Worm (Caenorhabditis elegans) whole organism, young adult: Measurements from ENCODE around the gene lact-5.
"Not testable (repeated sequence)": the region's sequence is repeated elsewhere in the genome, so short reads cannot be mapped to it uniquely, and the experiment has no call there.

Source experiments
- C17E4.6 ChIP-seq: fragments of 200-800 bp; sonication (Bioruptor generic); IDR thresholded peaks from 2 replicates; pipeline ENCODE4 v1.3.6; 2022; ENCODE audit warnings: missing genetic modification reagents, missing genetic modification characterization, missing compliant biosample characterization
- D2030.7 ChIP-seq: fragments of 200-800 bp; sonication (Bioruptor generic); IDR thresholded peaks from 2 replicates; pipeline ENCODE4 v1.3.6; 2022; ENCODE audit warnings: missing genetic modification reagents, missing genetic modification characterization, missing compliant biosample characterization
- F10E7.11 ChIP-seq: sonication (generic microtip); optimal IDR thresholded peaks from 2 replicates; lab custom pipeline; 2017; ENCODE audit warnings: mild to moderate bottlenecking, missing genetic modification characterization, moderate library complexity, missing compliant biosample characterization
- F39B2.1 ChIP-seq: fragments of 200-800 bp; sonication (Bioruptor generic); IDR thresholded peaks from 2 replicates; pipeline ENCODE4 v1.3.6; 2022; ENCODE audit warnings: missing genetic modification reagents, missing genetic modification characterization, missing compliant biosample characterization
- T26A5.8 ChIP-seq: sonication (generic microtip); optimal IDR thresholded peaks from 2 replicates; lab custom pipeline; 2016; ENCODE audit warnings: missing genetic modification characterization, missing compliant biosample characterization
- Y53G8AR.9 ChIP-seq: fragments of 200-800 bp; sonication (Bioruptor generic); conservative IDR thresholded peaks from 2 replicates; pipeline ENCODE4 v1.3.6; 2022; ENCODE audit warnings: missing genetic modification reagents, missing genetic modification characterization, missing compliant biosample characterization
- akir-1 ChIP-seq: fragments of 200-800 bp; sonication (Bioruptor generic); optimal IDR thresholded peaks from 2 replicates; lab custom pipeline; 2018; ENCODE audit warnings: mild to moderate bottlenecking, missing genetic modification characterization, moderate library complexity, missing compliant biosample characterization
- ama-1 ChIP-seq, 3 experiments: fragments of 150-350 bp in 1 of 3; sonication (generic microtip) in 2 of 3; optimal IDR thresholded peaks; 2 replicates each; lab custom pipeline; 2014 to 2018; ENCODE audit warnings: missing biosample characterization in 2 of 3, missing genetic modification characterization in 2 of 3, missing genetic modification reagents in 2 of 3
- aptf-2 ChIP-seq: fragments of 200-800 bp; sonication (Bioruptor generic); conservative IDR thresholded peaks from 2 replicates; pipeline ENCODE4 v1.3.6; 2022; ENCODE audit warnings: missing genetic modification reagents, missing genetic modification characterization, missing compliant biosample characterization
- attf-3 ChIP-seq: fragments of 200-800 bp; sonication (Bioruptor generic); conservative IDR thresholded peaks from 2 replicates; pipeline ENCODE4 v1.3.6; 2022; ENCODE audit warnings: missing genetic modification reagents, missing genetic modification characterization, missing compliant biosample characterization
- ceh-27 ChIP-seq: fragments of 200-800 bp; sonication (Bioruptor generic); optimal IDR thresholded peaks from 2 replicates; lab custom pipeline; 2018; ENCODE audit warnings: mild to moderate bottlenecking, missing genetic modification characterization, moderate library complexity, missing compliant biosample characterization
- dpff-1 ChIP-seq: sonication (generic microtip); optimal IDR thresholded peaks from 2 replicates; lab custom pipeline; 2017; ENCODE audit warnings: mild to moderate bottlenecking, missing genetic modification characterization, missing compliant biosample characterization
- ets-4 ChIP-seq: fragments of 200-800 bp; sonication (Bioruptor generic); optimal IDR thresholded peaks from 2 replicates; lab custom pipeline; 2018; ENCODE audit warnings: mild to moderate bottlenecking, missing genetic modification characterization, missing compliant biosample characterization
- gei-17 ChIP-seq: fragments of 200-800 bp; sonication (Bioruptor generic); optimal IDR thresholded peaks from 2 replicates; lab custom pipeline; 2018; ENCODE audit warnings: mild to moderate bottlenecking, missing genetic modification characterization, missing compliant biosample characterization
- hmg-1.2 ChIP-seq: fragments of 200-800 bp; sonication (Bioruptor generic); IDR thresholded peaks from 2 replicates; pipeline ENCODE4 v1.3.6; 2022; ENCODE audit warnings: missing genetic modification reagents, missing genetic modification characterization, missing compliant biosample characterization
- hrde-1 ChIP-seq: sonication (generic microtip); optimal IDR thresholded peaks from 2 replicates; lab custom pipeline; 2016; ENCODE audit warnings: missing genetic modification characterization, mild to moderate bottlenecking, missing compliant biosample characterization, moderate library complexity, missing genotype, missing genetic modification reagents, borderline replicate concordance
- let-607 ChIP-seq, 2 experiments: fragments of 200-800 bp in 1 of 2; sonication (Bioruptor generic) in 1 of 2; sonication (generic microtip) in 1 of 2; optimal IDR thresholded peaks; 2 replicates each; lab custom pipeline; 2016 to 2018; ENCODE audit warnings: mild to moderate bottlenecking in 2 of 2, missing compliant biosample characterization in 2 of 2, missing genetic modification characterization in 2 of 2, moderate library complexity in 2 of 2, missing genotype in 1 of 2
- madf-10 ChIP-seq: sonication (generic microtip); optimal IDR thresholded peaks from 2 replicates; lab custom pipeline; 2016; ENCODE audit warnings: mild to moderate bottlenecking, missing genetic modification characterization, missing compliant biosample characterization
- mel-28 ChIP-seq: sonication (generic microtip); optimal IDR thresholded peaks from 2 replicates; lab custom pipeline; 2016; ENCODE audit warnings: borderline replicate concordance, mild to moderate bottlenecking, missing genetic modification characterization, missing compliant biosample characterization
- nhr-179 ChIP-seq: sonication (generic microtip); optimal IDR thresholded peaks from 2 replicates; lab custom pipeline; 2016; ENCODE audit warnings: mild to moderate bottlenecking, missing genetic modification characterization, missing compliant biosample characterization
- pbrm-1 ChIP-seq: fragments of 200-800 bp; sonication (Bioruptor generic); IDR thresholded peaks from 2 replicates; pipeline ENCODE4 v1.3.6; 2022; ENCODE audit warnings: missing genetic modification reagents, missing genetic modification characterization, missing compliant biosample characterization
- snpc-1.3 ChIP-seq: sonication (generic microtip); optimal IDR thresholded peaks from 2 replicates; lab custom pipeline; 2017; ENCODE audit warnings: missing genetic modification characterization, mild to moderate bottlenecking, missing compliant biosample characterization, antibody characterized with exemption, moderate library complexity, missing genotype, missing genetic modification reagents; ENCODE audit not compliant: insufficient read depth
- tbp1 ChIP-seq: fragments of 200-800 bp; sonication (Bioruptor generic); optimal IDR thresholded peaks from 2 replicates; lab custom pipeline; 2018; ENCODE audit warnings: mild to moderate bottlenecking, missing genetic modification characterization, missing compliant biosample characterization
- unc-130 ChIP-seq: sonication (generic microtip); optimal IDR thresholded peaks from 2 replicates; lab custom pipeline; 2016; ENCODE audit warnings: missing genetic modification reagents, missing genetic modification characterization, missing compliant biosample characterization
- zfh-2 ChIP-seq: fragments of 200-800 bp; sonication (Bioruptor generic); conservative IDR thresholded peaks from 2 replicates; pipeline ENCODE4 v1.3.6; 2022; ENCODE audit warnings: missing genetic modification reagents, missing genetic modification characterization, missing compliant biosample characterization
- zim-3 ChIP-seq: sonication (generic microtip); optimal IDR thresholded peaks from 2 replicates; lab custom pipeline; 2017; ENCODE audit warnings: mild to moderate bottlenecking, missing genetic modification characterization, moderate library complexity, missing compliant biosample characterization
- ztf-22 ChIP-seq: fragments of 200-800 bp; sonication (Bioruptor generic); optimal IDR thresholded peaks from 2 replicates; lab custom pipeline; 2018; ENCODE audit warnings: mild to moderate bottlenecking, missing genetic modification characterization, moderate library complexity, missing compliant biosample characterization
- ztf-3 ChIP-seq: fragments of 200-800 bp; sonication (Bioruptor generic); optimal IDR thresholded peaks from 2 replicates; lab custom pipeline; 2018; ENCODE audit warnings: mild to moderate bottlenecking, missing genetic modification characterization, missing compliant biosample characterization

lact-5 gene

DNA sequence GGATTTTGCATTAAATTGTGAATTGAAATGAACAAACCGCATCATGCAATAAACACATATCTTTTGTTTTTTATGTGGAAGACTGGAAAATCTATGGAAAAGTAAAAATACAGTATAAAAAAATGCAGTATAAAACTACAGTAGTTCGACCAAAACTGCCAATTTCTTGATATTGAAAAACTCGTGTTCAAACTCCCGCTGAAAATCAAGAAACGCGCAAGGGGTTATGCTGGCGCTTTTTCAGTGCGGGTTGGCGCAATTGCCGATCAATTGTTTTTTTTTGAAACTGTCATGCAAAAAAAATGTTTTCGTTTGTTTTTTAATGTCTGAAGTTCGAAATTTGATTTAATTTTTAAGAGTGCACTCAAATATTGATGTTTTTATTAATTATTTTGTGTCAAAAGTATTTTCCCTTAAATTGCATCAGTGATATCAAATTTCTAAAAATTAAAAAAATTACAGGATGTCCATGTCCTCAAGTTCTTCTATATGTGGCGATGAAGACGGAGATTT is 30.1 kb upstream of the lact-5 start, which contains the start of gene dnj-9 (continued):
- TF ChIP-seq C17E4.6 (peak; percentile 88), ceh-27 (peak; percentile 83)
- TF ChIP-seq, all 124 proteins: peak for 82

DNA sequence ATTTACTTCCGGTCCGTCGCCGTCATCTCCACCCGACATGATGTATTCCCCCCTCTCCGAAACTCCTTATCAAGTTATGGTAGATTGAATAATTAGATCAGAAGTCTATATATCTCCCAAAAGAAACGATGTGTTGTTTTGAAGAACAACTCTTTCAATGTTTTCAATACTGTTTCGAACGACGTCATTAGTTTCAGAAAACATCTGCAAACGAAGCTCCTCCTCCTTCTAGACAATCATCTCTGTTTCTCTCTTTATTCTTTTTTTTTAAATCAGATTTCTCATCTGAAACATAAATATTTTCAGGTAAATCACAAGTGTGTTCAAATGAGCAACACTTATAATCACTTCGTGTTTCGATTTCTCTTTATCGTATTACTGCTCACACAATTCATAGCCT is 28.3 kb upstream of the lact-5 start, which contains the start of gene T23B7.3:
T23B7.3 (plus strand) TSS at position 301 of the 400 bp plus-strand sequence.
- TF ChIP-seq ets-4 (GFP tag; lab: Kevin White, UChicago) = no peak
- TF ChIP-seq zim-3 = no peak
- TF ChIP-seq Y53G8AR.9 = no peak
- no peak for TF ChIP-seq attf-3 (GFP tag; lab: Robert Waterston, UW)
- TF ChIP-seq F10E7.11 = no peak
- TF ChIP-seq snpc-1.3 (tag; lab: Kevin White, UChicago) = no peak
- no peak for TF ChIP-seq D2030.7
- TF ChIP-seq hmg-1.2 (GFP tag; lab: Robert Waterston, UW) = no peak
- no peak for TF ChIP-seq T26A5.8 (tag; lab: Kevin White, UChicago)
- no peak for TF ChIP-seq let-607 (tag; optimal IDR thresholded peaks at IDR 0.05; lab: Kevin White, UChicago)

DNA sequence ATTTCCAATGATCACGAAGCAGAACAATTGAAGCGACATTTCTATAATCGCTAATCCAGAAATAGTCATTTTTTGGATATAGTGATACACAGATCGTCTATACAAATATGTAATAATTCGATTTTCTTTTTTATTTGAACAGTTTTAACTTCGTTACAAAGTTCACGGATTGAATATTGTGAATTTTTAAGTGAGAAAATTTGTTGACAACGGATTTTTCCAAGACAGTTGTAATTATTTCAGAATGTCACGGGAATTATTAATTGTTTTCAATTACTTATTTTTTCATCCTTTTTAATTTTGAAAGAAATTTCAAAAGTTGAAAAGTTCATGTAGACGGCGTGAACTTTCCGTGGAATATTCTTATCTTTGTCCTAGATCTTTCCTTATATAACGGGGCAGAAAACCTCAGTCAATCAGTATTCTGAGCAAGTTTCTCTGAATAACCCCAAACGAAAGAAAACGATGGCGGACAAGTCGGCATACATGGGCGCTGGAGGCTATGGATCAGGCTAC is 20.7 kb upstream of the lact-5 start, which contains the start of the genes T23B7.2 and nspd-4:
T23B7.2 (minus strand) TSS at position 101 of the 516 bp plus-strand sequence.
nspd-4 (plus strand) TSS at position 466 of the 516 bp plus-strand sequence.
- TF ChIP-seq zfh-2 (GFP tag; lab: Robert Waterston, UW); aptf-2; F10E7.11: not testable (repeated sequence)

ce11 chrII:4837659-4838058 is 16.1 kb upstream of the lact-5 start, which contains the start of gene C33F10.12:
Gene C33F10.12, minus strand, starts transcription at chrII:4837759.
- TF ChIP-seq mel-28 (tag; lab: Kevin White, UChicago) (no peak), ama-1 (optimal IDR thresholded peaks at IDR 0.05; lab: Kevin White, UChicago) (no peak), ama-1 (GFP tag; optimal IDR thresholded peaks at IDR 0.05; lab: Kevin White, UChicago) (no peak), akir-1 (GFP tag; lab: Kevin White, UChicago) (no peak), madf-10 (tag; lab: Kevin White, UChicago) (no peak), F39B2.1 (GFP tag; lab: Robert Waterston, UW) (no peak), nhr-179 (tag; lab: Kevin White, UChicago) (no peak), ets-4 (GFP tag; lab: Kevin White, UChicago) (no peak)

- TF ChIP-seq ztf-22 (GFP tag; lab: Kevin White, UChicago) = no peak
- no peak for TF ChIP-seq Y53G8AR.9
- TF ChIP-seq zim-3 = no peak
- no peak for TF ChIP-seq pbrm-1 (GFP tag; lab: Robert Waterston, UW)
- no peak for TF ChIP-seq tbp1
- TF ChIP-seq dpff-1 (tag; lab: Kevin White, UChicago) = no peak
- no peak for TF ChIP-seq ztf-3 (GFP tag; lab: Kevin White, UChicago)
- TF ChIP-seq hrde-1 (tag; lab: Kevin White, UChicago) = no peak
- no peak for TF ChIP-seq unc-130
- TF ChIP-seq gei-17 (GFP tag; lab: Kevin White, UChicago) = no peak
These were observed 13.2 kb upstream of the lact-5 start, which contains the start of the genes C33F10.11 and C33F10.1 for ce11 chrII:4834761-4835160. Gene C33F10.11, minus strand, starts transcription at chrII:4834861. Gene C33F10.1, plus strand, starts transcription at chrII:4835023.
